Worm (Caenorhabditis elegans): Measurements from ENCODE around the gene rabn-5.

rabn-5 gene

DNA sequence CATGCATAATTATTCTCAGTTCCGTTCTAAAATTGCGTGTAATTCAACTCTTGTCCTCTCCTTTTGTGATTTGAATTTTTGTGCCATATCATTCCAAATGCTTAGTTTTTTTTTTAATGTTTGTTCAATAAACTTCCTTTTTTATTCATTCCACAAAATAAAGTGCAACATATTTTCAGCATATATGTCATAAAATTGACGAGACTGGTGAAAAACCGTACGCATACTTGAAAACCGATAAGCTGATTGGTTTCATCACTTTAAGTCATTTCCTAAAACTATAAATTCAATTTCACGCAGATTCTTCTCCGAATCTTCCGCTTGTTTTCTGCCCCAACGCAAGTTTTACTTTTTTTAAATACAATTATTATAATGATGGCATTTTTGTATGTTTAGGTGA is 5.3 kb upstream of the rabn-5 start, which contains the start of gene dpf-4:
Gene dpf-4 (plus strand): TSS at position 301 of the 400 bp plus-strand sequence.
- TF ChIP-seq ceh-34 (tag; optimal IDR thresholded peaks at IDR 0.05) (no peak), madf-2 (tag; optimal IDR thresholded peaks at IDR 0.05) (no peak), ttx-3 (tag; optimal IDR thresholded peaks at IDR 0.05) (no peak), dmd-4 (tag; optimal IDR thresholded peaks at IDR 0.05; ENCODE audit: borderline replicate concordance) (no peak), nfya-1 (tag; optimal IDR thresholded peaks at IDR 0.05) (no peak), hlh-6 (tag; optimal IDR thresholded peaks at IDR 0.05) (no peak), ceh-19 (GFP tag; optimal IDR thresholded peaks at IDR 0.05) (no peak), syd-9 (tag; optimal IDR thresholded peaks at IDR 0.05) (no peak), ceh-18 (tag; optimal IDR thresholded peaks at IDR 0.05) (no peak), ceh-14 (tag; optimal IDR thresholded peaks at IDR 0.05) (no peak), pag-3 (tag; optimal IDR thresholded peaks at IDR 0.05; ENCODE audit: borderline replicate concordance) (no peak), ceh-2 (tag; optimal IDR thresholded peaks at IDR 0.05) (no peak), pha-2 (tag; optimal IDR thresholded peaks at IDR 0.05) (no peak), F13H6.1 (tag; optimal IDR thresholded peaks at IDR 0.05) (no peak), hlh-15 (tag; optimal IDR thresholded peaks at IDR 0.05) (no peak)

DNA sequence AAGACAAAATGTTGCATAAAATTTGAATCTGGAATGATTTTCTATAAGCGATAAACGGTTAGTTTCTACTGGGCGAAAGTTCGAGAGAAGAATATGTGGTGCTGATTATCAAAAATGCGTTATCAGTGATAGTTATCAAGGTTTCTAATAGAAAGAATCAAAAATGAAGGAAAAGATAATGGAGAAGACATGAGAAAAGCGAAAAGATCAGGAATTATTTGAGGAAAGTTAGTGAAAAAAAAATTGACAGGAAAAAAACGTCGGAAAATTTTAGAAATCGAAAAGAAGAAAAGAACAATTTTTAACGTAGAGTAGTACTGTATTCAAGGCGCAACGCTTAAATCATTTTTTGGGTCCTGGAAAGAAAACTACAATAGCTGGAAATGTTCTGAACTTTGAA is 579 bp upstream of the rabn-5 start, which contains the start of gene dnpp-1:
Gene dnpp-1 (minus strand): TSS at position 30 of the 400 bp plus-strand sequence.
- TF ChIP-seq elt-2 (tag; optimal IDR thresholded peaks at IDR 0.05) (peak; percentile 95), pqm-1 (tag; optimal IDR thresholded peaks at IDR 0.05) (no peak), hlh-30 (tag; optimal IDR thresholded peaks at IDR 0.05; ENCODE audit: insufficient read depth) (no peak)

DNA sequence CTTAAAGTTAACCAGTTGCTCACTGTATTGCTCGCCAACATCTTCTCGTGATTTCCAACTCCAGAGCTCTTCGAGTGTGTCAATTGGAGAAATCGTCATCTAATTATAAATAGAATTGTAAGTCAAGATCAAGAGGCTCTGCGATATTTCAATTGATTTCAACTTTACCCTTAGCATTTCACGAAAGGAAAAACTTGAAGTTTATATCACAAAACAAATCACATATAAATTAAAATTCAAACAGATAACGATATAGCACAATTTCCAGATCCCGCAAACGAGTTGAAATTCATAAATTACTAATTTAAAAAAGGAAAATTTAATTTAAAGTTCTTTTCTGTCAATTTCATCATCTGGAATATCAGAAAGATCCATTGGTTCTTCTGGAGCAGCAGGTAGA is 4.0 kb downstream of the rabn-5 start, which contains the start of gene eng-1:
Gene eng-1 (minus strand): TSS at position 101 of the 400 bp plus-strand sequence.
- no peak for TF ChIP-seq fax-1 (tag; optimal IDR thresholded peaks at IDR 0.05)
- no peak for TF ChIP-seq hlh-15 (tag; optimal IDR thresholded peaks at IDR 0.05)
- TF ChIP-seq pha-4 (tag; optimal IDR thresholded peaks at IDR 0.05): no peak
- no peak for TF ChIP-seq mec-3 (tag; optimal IDR thresholded peaks at IDR 0.05; ENCODE audit: borderline replicate concordance)
- no peak for TF ChIP-seq sox-4 (tag; optimal IDR thresholded peaks at IDR 0.05)
- no peak for TF ChIP-seq ceh-24 (tag; optimal IDR thresholded peaks at IDR 0.05)
- TF ChIP-seq ceh-45 (GFP tag; IDR thresholded peaks at IDR 0.05): no peak
- TF ChIP-seq ceh-48 (tag; optimal IDR thresholded peaks at IDR 0.05): no peak
- TF ChIP-seq hlh-8 (tag; optimal IDR thresholded peaks at IDR 0.05): no peak
- no peak for TF ChIP-seq rnt-1 (tag; optimal IDR thresholded peaks at IDR 0.05)
- no peak for TF ChIP-seq tbx-7 (tag; optimal IDR thresholded peaks at IDR 0.05)
- no peak for TF ChIP-seq ttx-3 (tag; optimal IDR thresholded peaks at IDR 0.05)
- TF ChIP-seq gmeb-2 (tag; optimal IDR thresholded peaks at IDR 0.05): no peak
- TF ChIP-seq unc-3 (GFP tag; conservative IDR thresholded peaks at IDR 0.05): no peak
- no peak for TF ChIP-seq unc-3 (tag; optimal IDR thresholded peaks at IDR 0.05)
- no peak for TF ChIP-seq ceh-14 (tag; optimal IDR thresholded peaks at IDR 0.05)
- TF ChIP-seq pax-1 (tag; optimal IDR thresholded peaks at IDR 0.05): no peak
- TF ChIP-seq npax-4 (tag; optimal IDR thresholded peaks at IDR 0.05): no peak
- TF ChIP-seq odd-2 (tag; optimal IDR thresholded peaks at IDR 0.05): no peak
- TF ChIP-seq dmd-4 (tag; optimal IDR thresholded peaks at IDR 0.05; ENCODE audit: borderline replicate concordance): no peak
- no peak for TF ChIP-seq hlh-6 (tag; optimal IDR thresholded peaks at IDR 0.05)

DNA sequence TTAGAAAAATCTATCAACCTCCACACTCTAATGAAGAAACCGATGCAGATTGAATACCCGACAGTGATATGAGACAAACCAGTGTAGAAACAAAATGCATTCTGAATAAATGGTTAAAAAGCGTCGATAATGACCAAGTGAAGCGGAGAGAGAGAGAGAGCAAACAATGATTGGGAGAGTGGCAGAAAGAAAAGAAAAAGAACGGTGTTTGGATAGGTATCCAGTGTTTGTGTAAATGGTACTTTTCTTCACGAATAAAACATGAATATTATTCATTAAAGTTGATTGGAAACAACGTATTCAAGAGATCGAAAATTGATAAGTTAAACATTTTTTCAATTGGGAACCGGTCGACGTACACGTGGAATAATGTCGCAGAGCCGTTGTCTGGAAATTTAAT is 5.1 kb downstream of the rabn-5 start, which contains the start of gene F01F1.15:
Gene F01F1.15 (minus strand): TSS at position 101 of the 400 bp plus-strand sequence.
- no peak for TF ChIP-seq dve-1 (tag; optimal IDR thresholded peaks at IDR 0.05)
- TF ChIP-seq hlh-6 (tag; optimal IDR thresholded peaks at IDR 0.05): no peak
- no peak for TF ChIP-seq fkh-6 (tag; optimal IDR thresholded peaks at IDR 0.05)
- TF ChIP-seq sox-2 (GFP tag; IDR thresholded peaks at IDR 0.05): no peak
- TF ChIP-seq pros-1 (tag; optimal IDR thresholded peaks at IDR 0.05): no peak
- TF ChIP-seq sdc-2 (tag; optimal IDR thresholded peaks at IDR 0.05): no peak
- TF ChIP-seq sox-4 (tag; optimal IDR thresholded peaks at IDR 0.05): no peak
- no peak for TF ChIP-seq hlh-13 (GFP tag; optimal IDR thresholded peaks at IDR 0.05)
- no peak for TF ChIP-seq ahr-1 (tag; optimal IDR thresholded peaks at IDR 0.05)
- no peak for TF ChIP-seq ceh-34 (tag; optimal IDR thresholded peaks at IDR 0.05)
- no peak for TF ChIP-seq unc-3 (GFP tag; conservative IDR thresholded peaks at IDR 0.05)
- TF ChIP-seq unc-3 (tag; optimal IDR thresholded peaks at IDR 0.05): no peak
- TF ChIP-seq hlh-30 (tag; optimal IDR thresholded peaks at IDR 0.05; ENCODE audit: insufficient read depth): no peak
- no peak for TF ChIP-seq nhr-11 (tag; optimal IDR thresholded peaks at IDR 0.05)
- no peak for TF ChIP-seq K09A11.1 (tag; optimal IDR thresholded peaks at IDR 0.05; ENCODE audit: insufficient read depth)
- TF ChIP-seq odd-2 (tag; optimal IDR thresholded peaks at IDR 0.05): no peak

Measured in whole organism, late embryonic.